Worm (Caenorhabditis elegans): ENCODE results near the gene F21C10.1.

The F21C10.1 gene

DNA sequence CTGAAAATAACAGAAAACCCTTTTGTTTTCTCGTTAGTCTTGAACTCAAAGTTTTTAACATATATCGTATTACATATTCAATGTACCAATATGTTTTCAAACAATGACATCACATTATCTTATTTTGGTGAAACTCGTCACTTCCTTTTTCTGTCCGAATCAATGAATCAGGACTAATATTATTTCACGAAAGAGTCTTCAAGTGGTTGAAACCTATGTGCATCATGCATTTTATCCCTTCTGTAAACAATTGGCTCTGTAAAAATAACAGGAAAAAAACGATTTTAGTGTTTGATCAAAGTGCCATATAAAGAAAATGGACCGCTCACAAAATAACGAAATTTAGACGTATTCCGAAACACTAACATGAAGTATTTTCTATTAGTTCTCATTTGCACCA, 23.9 kb upstream of the F21C10.1 start, which contains the start of gene F21C10.18:
F21C10.18 (plus strand) TSS at position 301 of the 400 bp plus-strand sequence.
- TF ChIP-seq nhr-237 (tag; optimal IDR thresholded peaks at IDR 0.05) (no peak), nhr-102 (tag; optimal IDR thresholded peaks at IDR 0.05) (no peak), ztf-11 (tag; optimal IDR thresholded peaks at IDR 0.05) (no peak), mxl-3 (GFP tag; optimal IDR thresholded peaks at IDR 0.05) (no peak), ceh-20 (GFP tag; IDR thresholded peaks at IDR 0.05) (no peak), R02D3.7 (tag; optimal IDR thresholded peaks at IDR 0.05) (no peak), F44E2.7 (GFP tag; IDR thresholded peaks at IDR 0.05) (no peak), F26F4.8 (GFP tag; conservative IDR thresholded peaks at IDR 0.05) (no peak)

- TF ChIP-seq Y105C5A.15 (GFP tag; IDR thresholded peaks at IDR 0.05) (no peak), snpc-4 (tag; optimal IDR thresholded peaks at IDR 0.05) (no peak), dve-1 (tag; optimal IDR thresholded peaks at IDR 0.05; ENCODE audit: insufficient read depth) (no peak), F37D6.2 (tag; optimal IDR thresholded peaks at IDR 0.05) (no peak), ceh-44 (GFP tag; IDR thresholded peaks at IDR 0.05) (no peak), arid-1 (GFP tag; conservative IDR thresholded peaks at IDR 0.05) (no peak), sdz-12 (GFP tag; optimal IDR thresholded peaks at IDR 0.05) (no peak)
Observed at ce11 chrV:9109281-9109680, 22.9 kb upstream of the F21C10.1 start, which contains the start of gene pqn-31. TSS of gene pqn-31 (plus strand) at chrV:9109581.

DNA sequence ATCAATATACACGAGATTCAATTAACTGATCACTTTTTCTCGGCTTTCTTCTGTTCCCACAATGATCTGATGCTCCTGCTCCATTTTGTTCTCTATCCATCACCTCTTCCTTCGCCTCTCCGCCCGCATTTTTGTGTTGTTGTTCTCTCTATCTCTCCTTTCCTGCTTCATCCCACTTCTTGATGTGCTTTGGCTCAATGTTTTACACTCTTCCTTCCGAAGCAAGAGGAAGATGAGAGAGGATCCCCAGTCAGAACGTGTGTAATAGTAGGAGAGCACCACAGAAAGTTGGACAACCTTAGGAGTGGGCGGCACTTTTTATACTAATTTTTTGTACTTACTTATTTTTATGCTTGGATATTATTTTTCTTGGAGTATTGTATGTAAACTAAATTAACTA, 20.2 kb upstream of the F21C10.1 start:
- peak in 1 of 2 experiments; percentile 73 for TF ChIP-seq unc-62 (GFP tag; optimal IDR thresholded peaks at IDR 0.05 in 1 of 2)
- no peak for TF ChIP-seq unc-62 (tag; optimal IDR thresholded peaks at IDR 0.05)
- TF ChIP-seq zfp-3 (GFP tag; conservative IDR thresholded peaks at IDR 0.05): no peak

- TF ChIP-seq ceh-44 (GFP tag; IDR thresholded peaks at IDR 0.05) (no peak), dmd-9 (GFP tag; IDR thresholded peaks at IDR 0.05) (no peak), hif-1 (tag; optimal IDR thresholded peaks at IDR 0.05) (no peak), ctbp-1 (GFP tag; IDR thresholded peaks at IDR 0.05) (no peak), daf-12 (tag; optimal IDR thresholded peaks at IDR 0.05) (no peak), lin-13 (GFP tag; optimal IDR thresholded peaks at IDR 0.05) (no peak), nhr-6 (tag; optimal IDR thresholded peaks at IDR 0.05) (no peak), spr-1 (tag; optimal IDR thresholded peaks at IDR 0.05) (no peak), ceh-20 (GFP tag; IDR thresholded peaks at IDR 0.05) (no peak), nhr-25 (tag; optimal IDR thresholded peaks at IDR 0.05; ENCODE audit: borderline replicate concordance, insufficient read depth) (no peak), madf-5 (GFP tag; IDR thresholded peaks at IDR 0.05) (no peak), skn-1 (tag; optimal IDR thresholded peaks at IDR 0.05) (no peak), F26F4.8 (GFP tag; conservative IDR thresholded peaks at IDR 0.05) (no peak), tag-97 (GFP tag; IDR thresholded peaks at IDR 0.05) (no peak), nhr-111 (GFP tag; optimal IDR thresholded peaks at IDR 0.05) (no peak), nhr-11 (tag; optimal IDR thresholded peaks at IDR 0.05) (no peak), zip-2 (tag; optimal IDR thresholded peaks at IDR 0.05) (no peak)
Observed at ce11 chrV:9112467-9112866, 19.7 kb upstream of the F21C10.1 start, which contains the start of gene F21C10.7. TSS of gene F21C10.7 (plus strand) at chrV:9112767.

DNA sequence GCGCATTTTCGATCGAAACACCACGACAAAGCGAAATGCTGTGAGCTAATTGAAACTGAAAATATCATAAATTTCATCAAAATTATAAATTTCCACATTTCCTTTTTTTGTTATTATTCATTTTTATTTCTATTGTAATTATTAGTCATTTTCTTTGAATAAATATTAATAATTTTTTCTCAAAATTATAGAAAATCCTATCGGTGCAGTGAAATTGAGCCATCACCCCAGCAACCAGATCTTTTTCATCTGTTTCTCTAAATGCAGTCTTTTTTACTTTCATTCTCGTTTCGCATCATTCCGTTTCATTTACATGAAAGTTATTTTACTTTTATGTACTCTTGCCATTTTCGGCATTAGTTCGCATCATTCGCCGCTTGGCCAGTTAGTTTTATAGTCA, 10.1 kb upstream of the F21C10.1 start, which contains the start of gene F21C10.13:
F21C10.13 (plus strand) TSS at position 301 of the 400 bp plus-strand sequence.
- TF ChIP-seq gei-8 (GFP tag; optimal IDR thresholded peaks at IDR 0.05): no peak
- no peak for TF ChIP-seq hif-1 (tag; optimal IDR thresholded peaks at IDR 0.05)
- no peak for TF ChIP-seq Y5F2A.4 (GFP tag; optimal IDR thresholded peaks at IDR 0.05)
- no peak for TF ChIP-seq duxl-1 (tag; optimal IDR thresholded peaks at IDR 0.05; ENCODE audit: poor library complexity)
- no peak for TF ChIP-seq F37D6.2 (tag; optimal IDR thresholded peaks at IDR 0.05)
- TF ChIP-seq T26A8.4 (GFP tag; IDR thresholded peaks at IDR 0.05): no peak
- no peak for TF ChIP-seq pqm-1 (tag; optimal IDR thresholded peaks at IDR 0.05)
- no peak for TF ChIP-seq unc-39 (tag; optimal IDR thresholded peaks at IDR 0.05)
